Worm (Caenorhabditis elegans): ENCODE measurements around the gene mcp-1.

mcp-1 gene

ce11 chrV:6003301-6003700 is 41.7 kb downstream of the mcp-1 start, which contains the start of gene fos-1:
Gene fos-1, plus strand, starts transcription at chrV:6003601.
- TF ChIP-seq ham-2 (GFP tag; optimal IDR thresholded peaks at IDR 0.05) (no peak), lsy-2 (tag; optimal IDR thresholded peaks at IDR 0.05) (no peak), unc-120 (tag; optimal IDR thresholded peaks at IDR 0.05; ENCODE audit: poor library complexity, severe bottlenecking) (no peak), sem-2 (GFP tag; optimal IDR thresholded peaks at IDR 0.05) (no peak), ztf-11 (tag; optimal IDR thresholded peaks at IDR 0.05) (no peak), M03D4.4 (tag; optimal IDR thresholded peaks at IDR 0.05) (no peak), elt-1 (tag; optimal IDR thresholded peaks at IDR 0.05; ENCODE audit: borderline replicate concordance, insufficient read depth) (no peak), nhr-76 (tag; optimal IDR thresholded peaks at IDR 0.05) (no peak), mep-1 (tag; optimal IDR thresholded peaks at IDR 0.05) (no peak), hlh-1 (tag; optimal IDR thresholded peaks at IDR 0.05) (no peak), nhr-28 (tag; optimal IDR thresholded peaks at IDR 0.05) (no peak), drap-1 (GFP tag; optimal IDR thresholded peaks at IDR 0.05) (no peak), tbx-8 (GFP tag; optimal IDR thresholded peaks at IDR 0.05) (no peak), blmp-1 (tag; optimal IDR thresholded peaks at IDR 0.05) (no peak), lin-32 (GFP tag; optimal IDR thresholded peaks at IDR 0.05) (no peak), mls-2 (tag; optimal IDR thresholded peaks at IDR 0.05) (no peak), ceh-43 (GFP tag; optimal IDR thresholded peaks at IDR 0.05) (no peak), cnd-1 (tag; optimal IDR thresholded peaks at IDR 0.05) (no peak), bed-3 (GFP tag; optimal IDR thresholded peaks at IDR 0.05) (no peak)

- TF ChIP-seq tbx-8 (GFP tag; optimal IDR thresholded peaks at IDR 0.05) (no peak), ceh-43 (GFP tag; optimal IDR thresholded peaks at IDR 0.05) (no peak), mep-1 (tag; optimal IDR thresholded peaks at IDR 0.05) (no peak), nhr-76 (tag; optimal IDR thresholded peaks at IDR 0.05) (no peak), lin-13 (tag; optimal IDR thresholded peaks at IDR 0.05) (no peak), nhr-28 (tag; optimal IDR thresholded peaks at IDR 0.05) (no peak), lsy-2 (tag; optimal IDR thresholded peaks at IDR 0.05) (no peak), sem-2 (GFP tag; optimal IDR thresholded peaks at IDR 0.05) (no peak), M03D4.4 (tag; optimal IDR thresholded peaks at IDR 0.05) (no peak), snpc-4 (tag; optimal IDR thresholded peaks at IDR 0.05) (no peak), nhr-12 (tag; optimal IDR thresholded peaks at IDR 0.05) (no peak), unc-62 (GFP tag; optimal IDR thresholded peaks at IDR 0.05) (no peak), unc-120 (tag; optimal IDR thresholded peaks at IDR 0.05; ENCODE audit: poor library complexity, severe bottlenecking) (no peak), hlh-1 (tag; optimal IDR thresholded peaks at IDR 0.05) (no peak), flh-1 (GFP tag; optimal IDR thresholded peaks at IDR 0.05) (no peak), ztf-11 (tag; optimal IDR thresholded peaks at IDR 0.05) (no peak), ham-2 (GFP tag; optimal IDR thresholded peaks at IDR 0.05) (no peak), mab-5 (tag; optimal IDR thresholded peaks at IDR 0.05) (no peak)
These were observed 46.3 kb downstream of the mcp-1 start for ce11 chrV:6007927-6008326.

ce11 chrV:6010642-6011041 is 49.0 kb downstream of the mcp-1 start:
- TF ChIP-seq ztf-11 (tag; optimal IDR thresholded peaks at IDR 0.05): no peak
- TF ChIP-seq sptf-1 (tag; optimal IDR thresholded peaks at IDR 0.05): no peak
- TF ChIP-seq ces-1 (GFP tag; optimal IDR thresholded peaks at IDR 0.05): no peak

- TF ChIP-seq sem-2 (GFP tag; optimal IDR thresholded peaks at IDR 0.05) (no peak), snpc-4 (tag; optimal IDR thresholded peaks at IDR 0.05) (no peak), zip-8 (tag; optimal IDR thresholded peaks at IDR 0.05) (no peak)
These were observed 50.8 kb downstream of the mcp-1 start for ce11 chrV:6012401-6012800.

ce11 chrV:6015546-6016089 is 54.0 kb downstream of the mcp-1 start:
- TF ChIP-seq unc-120 (tag; optimal IDR thresholded peaks at IDR 0.05; ENCODE audit: poor library complexity, severe bottlenecking) (no peak), sem-2 (GFP tag; optimal IDR thresholded peaks at IDR 0.05) (no peak), lin-13 (tag; optimal IDR thresholded peaks at IDR 0.05) (no peak), nhr-2 (tag; optimal IDR thresholded peaks at IDR 0.05) (no peak), M03D4.4 (tag; optimal IDR thresholded peaks at IDR 0.05) (no peak), zip-8 (tag; optimal IDR thresholded peaks at IDR 0.05) (no peak), hlh-1 (tag; optimal IDR thresholded peaks at IDR 0.05) (no peak), unc-62 (GFP tag; optimal IDR thresholded peaks at IDR 0.05) (no peak), lsy-2 (tag; optimal IDR thresholded peaks at IDR 0.05) (no peak), elt-3 (tag; optimal IDR thresholded peaks at IDR 0.05) (no peak), sptf-1 (tag; optimal IDR thresholded peaks at IDR 0.05) (no peak), blmp-1 (tag; optimal IDR thresholded peaks at IDR 0.05) (no peak), nhr-12 (tag; optimal IDR thresholded peaks at IDR 0.05) (no peak), ham-2 (GFP tag; optimal IDR thresholded peaks at IDR 0.05) (no peak), nhr-76 (tag; optimal IDR thresholded peaks at IDR 0.05) (no peak)
